Worm (Caenorhabditis elegans) whole organism, L4 larva: ENCODE measurements around the gene W06H8.2.

Source experiments
- F37D6.2 ChIP-seq: sonication (generic microtip); optimal IDR thresholded peaks from 2 replicates; lab custom pipeline; 2016; ENCODE audit warnings: mild to moderate bottlenecking, missing genetic modification characterization, missing compliant biosample characterization
- T26A8.4 ChIP-seq: fragments of 200-800 bp; sonication (Bioruptor generic); IDR thresholded peaks from 2 replicates; pipeline ENCODE4 v1.3.6; 2022; ENCODE audit warnings: missing genetic modification characterization, missing compliant biosample characterization
- Y48G9A.11 ChIP-seq: fragments of 200-800 bp; sonication (Bioruptor generic); IDR thresholded peaks from 2 replicates; pipeline ENCODE4 v1.3.6; 2022; ENCODE audit warnings: missing genetic modification reagents, missing genetic modification characterization, missing compliant biosample characterization
- aha-1 ChIP-seq: fragments of 150-350 bp; peaks from one replicate; lab custom pipeline; 2014; ENCODE audit warnings: missing biosample characterization, missing genetic modification characterization
- arid-1 ChIP-seq: fragments of 200-800 bp; sonication (Bioruptor generic); conservative IDR thresholded peaks from 2 replicates; pipeline ENCODE4 v1.3.6; 2022; ENCODE audit warnings: missing genetic modification reagents, missing genetic modification characterization, missing compliant biosample characterization
- attf-4 ChIP-seq: sonication (generic microtip); optimal IDR thresholded peaks from 3 replicates; lab custom pipeline; 2017; ENCODE audit warnings: missing biosample characterization, missing genetic modification characterization
- ceh-32 ChIP-seq: sonication (generic microtip); optimal IDR thresholded peaks from 2 replicates; lab custom pipeline; 2016; ENCODE audit warnings: mild to moderate bottlenecking, missing genetic modification characterization, missing compliant biosample characterization; ENCODE audit not compliant: poor library complexity
- ceh-82 ChIP-seq: sonication (generic microtip); optimal IDR thresholded peaks from 2 replicates; lab custom pipeline; 2017; ENCODE audit warnings: missing biosample characterization, missing genetic modification characterization
- ctbp-1 ChIP-seq: fragments of 200-800 bp; sonication (Bioruptor generic); IDR thresholded peaks from 2 replicates; pipeline ENCODE4 v1.3.6; 2022; ENCODE audit warnings: missing genetic modification reagents, missing genetic modification characterization, missing compliant biosample characterization
- daf-16 ChIP-seq, 3 experiments: sonication (generic microtip); optimal IDR thresholded peaks; 2 replicates each; lab custom pipeline; 2016 to 2017; ENCODE audit warnings: missing genetic modification characterization in 3 of 3, missing genetic modification reagents in 3 of 3, mild to moderate bottlenecking in 2 of 3, missing compliant biosample characterization in 2 of 3, missing biosample characterization in 1 of 3, moderate library complexity in 1 of 3
- dmd-6 ChIP-seq: fragments of 200-800 bp; sonication (Bioruptor generic); IDR thresholded peaks from 2 replicates; pipeline ENCODE4 v1.3.6; 2022; ENCODE audit warnings: missing genetic modification reagents, missing genetic modification characterization, missing compliant biosample characterization
- dmd-8 ChIP-seq: fragments of 200-800 bp; sonication (Bioruptor generic); IDR thresholded peaks from 2 replicates; pipeline ENCODE4 v1.3.6; 2022; ENCODE audit warnings: missing genetic modification characterization, missing compliant biosample characterization
- duxl-1 ChIP-seq: sonication (generic microtip); optimal IDR thresholded peaks from 2 replicates; lab custom pipeline; 2016; ENCODE audit warnings: mild to moderate bottlenecking, missing genetic modification characterization, moderate library complexity, missing compliant biosample characterization; ENCODE audit not compliant: poor library complexity
- dve-1 ChIP-seq: sonication (generic microtip); optimal IDR thresholded peaks from 2 replicates; lab custom pipeline; 2017; ENCODE audit warnings: antibody characterized with exemption, mild to moderate bottlenecking, missing genetic modification characterization, missing compliant biosample characterization; ENCODE audit not compliant: insufficient read depth
- fos-1 ChIP-seq: fragments of 150-350 bp; optimal IDR thresholded peaks from 2 replicates; lab custom pipeline; 2014; ENCODE audit warnings: missing biosample characterization, missing genetic modification characterization
- gei-8 ChIP-seq: fragments of 200-800 bp; sonication (Bioruptor generic); optimal IDR thresholded peaks from 2 replicates; lab custom pipeline; 2018; ENCODE audit warnings: mild to moderate bottlenecking, missing genetic modification characterization, missing compliant biosample characterization
- hif-1 ChIP-seq, 2 experiments: sonication (generic microtip); optimal IDR thresholded peaks; 2 replicates each; lab custom pipeline; 2016 to 2017; ENCODE audit warnings: missing compliant biosample characterization in 2 of 2, missing genetic modification characterization in 2 of 2, missing genetic modification reagents in 2 of 2, missing genotype in 2 of 2, mild to moderate bottlenecking in 1 of 2
- hlh-11 ChIP-seq: fragments of 200-800 bp; sonication (Bioruptor generic); optimal IDR thresholded peaks from 2 replicates; lab custom pipeline; 2018; ENCODE audit warnings: mild to moderate bottlenecking, missing genetic modification characterization, missing compliant biosample characterization
- hlh-30 ChIP-seq: sonication (generic microtip); optimal IDR thresholded peaks from 2 replicates; lab custom pipeline; 2017; ENCODE audit warnings: antibody characterized with exemption, mild to moderate bottlenecking, missing genetic modification characterization, missing compliant biosample characterization; ENCODE audit not compliant: insufficient read depth
- hmg-1.1 ChIP-seq: fragments of 200-800 bp; sonication (Bioruptor generic); IDR thresholded peaks from 2 replicates; pipeline ENCODE4 v1.3.6; 2022; ENCODE audit warnings: missing genetic modification reagents, missing genetic modification characterization, missing compliant biosample characterization
- jun-1 ChIP-seq: fragments of 150-350 bp; optimal IDR thresholded peaks from 2 replicates; lab custom pipeline; 2014; ENCODE audit warnings: missing biosample characterization, missing genetic modification reagents, missing genetic modification characterization
- lim-7 ChIP-seq: fragments of 200-800 bp; sonication (Bioruptor generic); IDR thresholded peaks from 2 replicates; pipeline ENCODE4 v1.3.6; 2022; ENCODE audit warnings: missing genetic modification characterization, missing compliant biosample characterization
- lin-1 ChIP-seq: fragments of 200-800 bp; sonication (Bioruptor generic); IDR thresholded peaks from 2 replicates; pipeline ENCODE4 v1.3.6; 2022; ENCODE audit warnings: missing genetic modification reagents, missing genetic modification characterization, missing compliant biosample characterization
- lin-29 ChIP-seq: fragments of 200-800 bp; sonication (Bioruptor generic); IDR thresholded peaks from 2 replicates; pipeline ENCODE4 v1.3.6; 2022; ENCODE audit warnings: missing genetic modification reagents, missing genetic modification characterization, missing compliant biosample characterization
- lin-39 ChIP-seq: fragments of 150-350 bp; optimal IDR thresholded peaks from 2 replicates; lab custom pipeline; 2014; ENCODE audit warnings: missing biosample characterization, missing genetic modification reagents, missing genetic modification characterization
- lir-3 ChIP-seq: sonication (generic microtip); optimal IDR thresholded peaks from 2 replicates; lab custom pipeline; 2016; ENCODE audit warnings: mild to moderate bottlenecking, missing genetic modification characterization, missing compliant biosample characterization
- mep-1 ChIP-seq: fragments of 150-350 bp; sonication (generic microtip); optimal IDR thresholded peaks from 3 replicates; lab custom pipeline; 2014; ENCODE audit warnings: missing biosample characterization, missing genetic modification characterization
- mes-2 ChIP-seq: sonication (generic microtip); optimal IDR thresholded peaks from 2 replicates; lab custom pipeline; 2016; ENCODE audit warnings: missing genotype, mild to moderate bottlenecking, missing genetic modification characterization, missing compliant biosample characterization; ENCODE audit not compliant: poor library complexity, severe bottlenecking
- mxl-2 ChIP-seq: fragments of 200-800 bp; sonication (Bioruptor generic); conservative IDR thresholded peaks from 2 replicates; pipeline ENCODE4 v1.3.6; 2022; ENCODE audit warnings: missing genetic modification reagents, missing genetic modification characterization, missing compliant biosample characterization
- mxl-3 ChIP-seq: fragments of 200-800 bp; sonication (Bioruptor generic); optimal IDR thresholded peaks from 2 replicates; lab custom pipeline; 2018; ENCODE audit warnings: mild to moderate bottlenecking, missing genetic modification characterization, missing compliant biosample characterization
- nhr-102 ChIP-seq: sonication (generic microtip); optimal IDR thresholded peaks from 2 replicates; lab custom pipeline; 2016; ENCODE audit warnings: mild to moderate bottlenecking, missing genetic modification characterization, moderate library complexity, missing compliant biosample characterization
- nhr-111 ChIP-seq: fragments of 200-800 bp; sonication (Bioruptor generic); optimal IDR thresholded peaks from 2 replicates; lab custom pipeline; 2018; ENCODE audit warnings: mild to moderate bottlenecking, missing genetic modification characterization, missing compliant biosample characterization
- nhr-237 ChIP-seq: sonication (generic microtip); optimal IDR thresholded peaks from 2 replicates; lab custom pipeline; 2017; ENCODE audit warnings: missing biosample characterization, missing genetic modification characterization
- nhr-41 ChIP-seq: fragments of 200-800 bp; sonication (Bioruptor generic); IDR thresholded peaks from 2 replicates; pipeline ENCODE4 v1.3.6; 2022; ENCODE audit warnings: missing genetic modification reagents, missing genetic modification characterization, missing compliant biosample characterization
- nhr-48 ChIP-seq: sonication (generic microtip); optimal IDR thresholded peaks from 2 replicates; lab custom pipeline; 2016; ENCODE audit warnings: mild to moderate bottlenecking, missing genetic modification characterization, missing compliant biosample characterization
- nhr-6 ChIP-seq: fragments of 150-350 bp; optimal IDR thresholded peaks from 2 replicates; lab custom pipeline; 2014; ENCODE audit warnings: missing biosample characterization, missing genetic modification characterization
- pha-4 ChIP-seq, 2 experiments: fragments of 150-350 bp in 1 of 2; fragments of 200-800 bp in 1 of 2; sonication (Bioruptor generic) in 1 of 2; IDR thresholded peaks in 1 of 2; optimal IDR thresholded peaks in 1 of 2; 2 replicates each; pipeline versions ENCODE4 v1.3.6 to Lab custom; 2014 to 2022; ENCODE audit warnings: missing genetic modification characterization in 2 of 2, missing genetic modification reagents in 2 of 2, missing biosample characterization in 1 of 2, missing compliant biosample characterization in 1 of 2
- php-3 ChIP-seq: fragments of 200-800 bp; sonication (Bioruptor generic); IDR thresholded peaks from 2 replicates; pipeline ENCODE4 v1.3.6; 2022; ENCODE audit warnings: missing genetic modification reagents, missing genetic modification characterization, missing compliant biosample characterization
- saeg-2 ChIP-seq: fragments of 200-800 bp; sonication (Bioruptor generic); IDR thresholded peaks from 2 replicates; pipeline ENCODE4 v1.3.6; 2022; ENCODE audit warnings: missing genetic modification reagents, missing genetic modification characterization, missing compliant biosample characterization
- set-16 ChIP-seq: fragments of 200-800 bp; sonication (Bioruptor generic); IDR thresholded peaks from 2 replicates; pipeline ENCODE4 v1.3.6; 2022; ENCODE audit warnings: missing genetic modification reagents, missing genetic modification characterization, missing compliant biosample characterization
- snpc-4 ChIP-seq: fragments of 150-350 bp; optimal IDR thresholded peaks from 2 replicates; lab custom pipeline; 2014; ENCODE audit warnings: missing biosample characterization, missing genetic modification characterization
- spr-1 ChIP-seq: sonication (generic microtip); optimal IDR thresholded peaks from 2 replicates; lab custom pipeline; 2016; ENCODE audit warnings: mild to moderate bottlenecking, missing genetic modification characterization, missing compliant biosample characterization
- unc-62 ChIP-seq, 3 experiments: fragments of 150-350 bp in 1 of 3; sonication (generic microtip); optimal IDR thresholded peaks in 2 of 3; peaks in 1 of 3; 1 replicate in 1 of 3; 2 replicates in 2 of 3; lab custom pipeline; 2014 to 2017; ENCODE audit warnings: missing biosample characterization in 3 of 3, missing genetic modification characterization in 3 of 3, missing genetic modification reagents in 3 of 3, missing genotype in 1 of 3
- vab-7 ChIP-seq: fragments of 200-800 bp; sonication (Bioruptor generic); IDR thresholded peaks from 2 replicates; pipeline ENCODE4 v1.3.6; 2022; ENCODE audit warnings: missing genetic modification reagents, missing genetic modification characterization, missing compliant biosample characterization
- zip-2 ChIP-seq: fragments of 150-350 bp; optimal IDR thresholded peaks from 2 replicates; lab custom pipeline; 2014; ENCODE audit warnings: missing biosample characterization, missing genetic modification characterization
- ztf-11 ChIP-seq: fragments of 150-350 bp; optimal IDR thresholded peaks from 2 replicates; lab custom pipeline; 2014; ENCODE audit warnings: missing biosample characterization, missing genetic modification characterization

The W06H8.2 gene

DNA sequence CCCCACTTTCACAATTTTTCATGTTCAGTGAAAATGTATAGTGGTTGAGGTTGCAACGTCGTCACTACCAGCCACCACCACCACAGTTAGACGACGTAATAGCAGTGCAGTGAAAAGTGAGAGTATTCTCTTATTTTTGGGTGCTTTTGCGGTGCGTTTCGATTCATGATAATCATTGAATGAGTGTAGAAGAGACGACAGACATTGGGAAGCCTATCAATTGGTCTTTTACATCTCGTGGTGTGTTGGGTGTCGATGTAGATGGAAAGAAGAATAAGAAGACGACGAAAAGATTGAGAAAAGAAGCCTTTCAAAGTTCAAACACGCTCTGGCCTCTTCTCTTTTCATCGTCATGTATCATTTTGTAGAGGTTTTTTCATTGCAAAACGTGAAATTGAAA, 33.3 kb downstream of the W06H8.2 start (continued):
- TF ChIP-seq daf-16 (GFP tag; optimal IDR thresholded peaks at IDR 0.05; lab: Kevin White, UChicago), result no peak
- TF ChIP-seq daf-16 (tag; optimal IDR thresholded peaks at IDR 0.05; lab: Kevin White, UChicago), result peak; percentile 3
- peak; percentile 15 for TF ChIP-seq mes-2 (tag; lab: Kevin White, UChicago)
- TF ChIP-seq ceh-82, result no peak
- TF ChIP-seq nhr-237, result no peak
- no peak for TF ChIP-seq vab-7 (GFP tag; lab: Robert Waterston, UW)
- peak in 1 of 2 experiments; percentile 32 for TF ChIP-seq hif-1 (tag; optimal IDR thresholded peaks at IDR 0.05; lab: Kevin White, UChicago)
- no peak for TF ChIP-seq saeg-2 (GFP tag; lab: Robert Waterston, UW)
- TF ChIP-seq aha-1 (tag; lab: Kevin White, UChicago), result peak; percentile 99
- peak in 1 of 2 experiments; percentile 45 for TF ChIP-seq unc-62 (GFP tag; optimal IDR thresholded peaks at IDR 0.05 in 1 of 2; lab: Kevin White, UChicago)
- TF ChIP-seq unc-62 (tag; optimal IDR thresholded peaks at IDR 0.05; lab: Kevin White, UChicago), result no peak
- no peak for TF ChIP-seq F37D6.2 (tag; lab: Kevin White, UChicago)
- peak; percentile 63 for TF ChIP-seq dve-1 (tag; lab: Kevin White, UChicago)
- no peak for TF ChIP-seq arid-1 (GFP tag; lab: Robert Waterston, UW)
- no peak for TF ChIP-seq mxl-2 (GFP tag; lab: Robert Waterston, UW)
- TF ChIP-seq hmg-1.1 (GFP tag; lab: Robert Waterston, UW), result 0 out of 2 replicates have a peak, but pooled peaks have one; percentile 40
- no peak for TF ChIP-seq spr-1

DNA sequence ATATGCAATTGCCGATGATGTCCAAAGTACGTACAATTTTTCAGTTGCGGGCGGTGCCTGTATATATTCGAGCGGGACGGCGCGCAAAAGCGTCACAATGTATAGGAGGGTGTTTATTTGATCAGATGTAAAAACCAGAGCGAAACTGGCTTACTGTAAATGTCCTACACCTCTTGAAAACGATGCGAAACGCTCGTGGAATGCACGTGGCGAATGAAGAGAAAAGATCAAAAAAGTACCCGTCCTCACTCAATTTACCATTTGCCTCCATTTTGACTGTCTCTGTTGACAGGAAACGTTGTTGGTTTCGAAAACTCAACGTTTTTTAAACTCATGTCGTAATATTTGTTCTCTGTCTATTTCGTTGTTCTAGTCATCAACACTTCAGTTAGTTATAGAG, 34.2 kb downstream of the W06H8.2 start:
- TF ChIP-seq gei-8 (GFP tag; lab: Kevin White, UChicago) (peak; percentile 22), nhr-102 (tag; lab: Kevin White, UChicago) (peak; percentile 28), hlh-11 (tag; lab: Kevin White, UChicago) (peak; percentile 83), lin-29 (GFP tag; lab: Robert Waterston, UW) (peak; percentile 52; the same call in 1 of the 2 replicates), nhr-48 (tag; lab: Kevin White, UChicago) (peak; percentile 97), mxl-2 (GFP tag; lab: Robert Waterston, UW) (peak; percentile 95), nhr-41 (GFP tag; lab: Robert Waterston, UW) (no peak), aha-1 (tag; lab: Kevin White, UChicago) (no peak), vab-7 (GFP tag; lab: Robert Waterston, UW) (no peak), T26A8.4 (GFP tag; lab: Robert Waterston, UW) (peak; percentile 37; the same call in 1 of the 2 replicates), lim-7 (GFP tag; lab: Robert Waterston, UW) (no peak), zip-2 (tag; lab: Kevin White, UChicago) (no peak), ztf-11 (tag; lab: Kevin White, UChicago) (no peak), nhr-6 (tag; lab: Kevin White, UChicago) (no peak), fos-1 (tag; lab: Kevin White, UChicago) (no peak), mxl-3 (GFP tag; lab: Kevin White, UChicago) (peak; percentile 75), pha-4 (GFP tag; IDR thresholded peaks at IDR 0.05; lab: Robert Waterston, UW) (peak; percentile 63; the same call in 1 of the 2 replicates), pha-4 (tag; optimal IDR thresholded peaks at IDR 0.05; lab: Kevin White, UChicago) (peak; percentile 78), lir-3 (tag; lab: Kevin White, UChicago) (no peak), nhr-111 (GFP tag; lab: Kevin White, UChicago) (no peak), dmd-8 (GFP tag; lab: Robert Waterston, UW) (no peak), hif-1 (tag; optimal IDR thresholded peaks at IDR 0.05; lab: Kevin White, UChicago) (peak in 1 of 2 experiments; percentile 50), set-16 (no peak), lin-39 (tag; lab: Kevin White, UChicago) (no peak), F37D6.2 (tag; lab: Kevin White, UChicago) (no peak), snpc-4 (no peak), attf-4 (tag; lab: Kevin White, UChicago) (no peak), php-3 (GFP tag; lab: Robert Waterston, UW) (no peak), mep-1 (tag; lab: Kevin White, UChicago) (peak; percentile 26), ceh-32 (tag; lab: Kevin White, UChicago) (no peak), Y48G9A.11 (no peak), jun-1 (tag; lab: Kevin White, UChicago) (no peak), ceh-82 (no peak), duxl-1 (no peak), hlh-30 (tag; lab: Kevin White, UChicago) (peak; percentile 70), lin-1 (GFP tag; lab: Robert Waterston, UW) (no peak), ctbp-1 (no peak), dmd-6 (peak; percentile 97), mes-2 (tag; lab: Kevin White, UChicago) (peak; percentile 11), saeg-2 (GFP tag; lab: Robert Waterston, UW) (no peak)
